Worm (Caenorhabditis elegans) whole organism, late embryonic: ENCODE data around the gene ZK632.12.

Experiments
- C08G9.2 ChIP-seq: sonication (generic microtip); optimal IDR thresholded peaks from 2 replicates; lab custom pipeline; 2016; ENCODE audit warnings: mild to moderate bottlenecking, missing genetic modification characterization, moderate library complexity, missing compliant biosample characterization
- C38D4.7 ChIP-seq: fragments of 200-800 bp; sonication (Bioruptor generic); optimal IDR thresholded peaks from 2 replicates; lab custom pipeline; 2018; ENCODE audit warnings: mild to moderate bottlenecking, missing genetic modification characterization, moderate library complexity, missing compliant biosample characterization
- K02D7.2 ChIP-seq: sonication (generic microtip); optimal IDR thresholded peaks from 2 replicates; lab custom pipeline; 2017; ENCODE audit warnings: mild to moderate bottlenecking, missing genetic modification characterization, missing compliant biosample characterization
- T23F11.4 ChIP-seq: fragments of 200-800 bp; sonication (Bioruptor generic); optimal IDR thresholded peaks from 2 replicates; lab custom pipeline; 2018; ENCODE audit warnings: mild to moderate bottlenecking, missing genetic modification characterization, missing compliant biosample characterization
- Y22D7AL.16 ChIP-seq: sonication (generic microtip); optimal IDR thresholded peaks from 2 replicates; lab custom pipeline; 2016; ENCODE audit warnings: missing genetic modification characterization, missing compliant biosample characterization
- ahr-1 ChIP-seq: sonication (generic microtip); optimal IDR thresholded peaks from 2 replicates; lab custom pipeline; 2016; ENCODE audit warnings: missing genetic modification characterization, missing compliant biosample characterization
- ama-1 ChIP-seq: fragments of 150-350 bp; optimal IDR thresholded peaks from 2 replicates; lab custom pipeline; 2014
- ceh-14 ChIP-seq: sonication (generic microtip); optimal IDR thresholded peaks from 2 replicates; lab custom pipeline; 2016; ENCODE audit warnings: missing genotype, missing genetic modification characterization, missing compliant biosample characterization
- ceh-18 ChIP-seq: sonication (generic microtip); optimal IDR thresholded peaks from 2 replicates; lab custom pipeline; 2016; ENCODE audit warnings: missing genetic modification characterization, missing compliant biosample characterization
- ceh-2 ChIP-seq: sonication (generic microtip); optimal IDR thresholded peaks from 2 replicates; lab custom pipeline; 2016; ENCODE audit warnings: missing genotype, missing genetic modification characterization, missing compliant biosample characterization
- ceh-22 ChIP-seq: sonication (generic microtip); optimal IDR thresholded peaks from 2 replicates; lab custom pipeline; 2017; ENCODE audit warnings: missing biosample characterization, missing genetic modification characterization
- ceh-24 ChIP-seq: sonication (generic microtip); optimal IDR thresholded peaks from 2 replicates; lab custom pipeline; 2016; ENCODE audit warnings: mild to moderate bottlenecking, missing genetic modification characterization, missing compliant biosample characterization
- ceh-30 ChIP-seq: fragments of 150-350 bp; optimal IDR thresholded peaks from 2 replicates; lab custom pipeline; 2014; ENCODE audit warnings: missing biosample characterization, missing genetic modification characterization
- ceh-31 ChIP-seq: sonication (generic microtip); optimal IDR thresholded peaks from 2 replicates; lab custom pipeline; 2016; ENCODE audit warnings: missing genetic modification characterization, missing compliant biosample characterization
- ceh-34 ChIP-seq: sonication (generic microtip); optimal IDR thresholded peaks from 2 replicates; lab custom pipeline; 2016; ENCODE audit warnings: mild to moderate bottlenecking, missing genetic modification characterization, missing compliant biosample characterization
- ceh-48 ChIP-seq: sonication (generic microtip); optimal IDR thresholded peaks from 2 replicates; lab custom pipeline; 2016; ENCODE audit warnings: missing genetic modification characterization, inconsistent platforms, missing compliant biosample characterization
- ceh-6 ChIP-seq: fragments of 200-800 bp; sonication (Bioruptor generic); optimal IDR thresholded peaks from 2 replicates; lab custom pipeline; 2018; ENCODE audit warnings: mild to moderate bottlenecking, missing genetic modification characterization, missing compliant biosample characterization
- ceh-9 ChIP-seq: sonication (generic microtip); optimal IDR thresholded peaks from 2 replicates; lab custom pipeline; 2016; ENCODE audit warnings: mild to moderate bottlenecking, missing genetic modification characterization, inconsistent platforms, missing compliant biosample characterization
- dmd-4 ChIP-seq: sonication (generic microtip); optimal IDR thresholded peaks from 2 replicates; lab custom pipeline; 2016; ENCODE audit warnings: borderline replicate concordance, missing genetic modification characterization, missing compliant biosample characterization
- dve-1 ChIP-seq: sonication (generic microtip); optimal IDR thresholded peaks from 2 replicates; lab custom pipeline; 2017; ENCODE audit warnings: antibody characterized with exemption, mild to moderate bottlenecking, missing genetic modification characterization, missing compliant biosample characterization
- elt-2 ChIP-seq: sonication (generic microtip); optimal IDR thresholded peaks from 2 replicates; lab custom pipeline; 2016; ENCODE audit warnings: missing genetic modification reagents, missing genetic modification characterization, missing compliant biosample characterization
- eyg-1 ChIP-seq: sonication (generic microtip); optimal IDR thresholded peaks from 2 replicates; lab custom pipeline; 2016; ENCODE audit warnings: missing genotype, missing genetic modification characterization, missing compliant biosample characterization
- fax-1 ChIP-seq: sonication (generic microtip); optimal IDR thresholded peaks from 2 replicates; lab custom pipeline; 2016; ENCODE audit warnings: missing genotype, missing genetic modification characterization, missing compliant biosample characterization
- fkh-10 ChIP-seq: fragments of 150-350 bp; optimal IDR thresholded peaks from 2 replicates; lab custom pipeline; 2014; ENCODE audit warnings: missing biosample characterization, missing genetic modification reagents, missing genetic modification characterization
- gmeb-2 ChIP-seq: sonication (generic microtip); optimal IDR thresholded peaks from 2 replicates; lab custom pipeline; 2016; ENCODE audit warnings: missing genetic modification characterization, inconsistent platforms, missing compliant biosample characterization
- hlh-13 ChIP-seq: fragments of 200-800 bp; sonication (Bioruptor generic); optimal IDR thresholded peaks from 2 replicates; lab custom pipeline; 2018; ENCODE audit warnings: mild to moderate bottlenecking, missing genetic modification characterization, missing compliant biosample characterization
- hlh-15 ChIP-seq: sonication (generic microtip); optimal IDR thresholded peaks from 2 replicates; lab custom pipeline; 2016; ENCODE audit warnings: missing genetic modification characterization, missing compliant biosample characterization
- hlh-6 ChIP-seq: sonication (generic microtip); optimal IDR thresholded peaks from 2 replicates; lab custom pipeline; 2016; ENCODE audit warnings: missing genotype, missing genetic modification characterization, missing compliant biosample characterization
- hlh-8 ChIP-seq: sonication (generic microtip); optimal IDR thresholded peaks from 2 replicates; lab custom pipeline; 2016; ENCODE audit warnings: missing genotype, missing genetic modification characterization, missing compliant biosample characterization
- lim-6 ChIP-seq: sonication (generic microtip); optimal IDR thresholded peaks from 2 replicates; lab custom pipeline; 2016; ENCODE audit warnings: missing genetic modification characterization, missing compliant biosample characterization
- madf-2 ChIP-seq: sonication (generic microtip); optimal IDR thresholded peaks from 2 replicates; lab custom pipeline; 2017; ENCODE audit warnings: missing genetic modification characterization, missing compliant biosample characterization
- mec-3 ChIP-seq: sonication (generic microtip); optimal IDR thresholded peaks from 2 replicates; lab custom pipeline; 2016; ENCODE audit warnings: borderline replicate concordance, missing genetic modification characterization, missing compliant biosample characterization
- nhr-232 ChIP-seq: sonication (generic microtip); optimal IDR thresholded peaks from 2 replicates; lab custom pipeline; 2016; ENCODE audit warnings: missing genetic modification characterization, missing compliant biosample characterization
- npax-4 ChIP-seq: sonication (generic microtip); optimal IDR thresholded peaks from 2 replicates; lab custom pipeline; 2016; ENCODE audit warnings: missing genetic modification characterization, missing compliant biosample characterization
- odd-2 ChIP-seq: sonication (generic microtip); optimal IDR thresholded peaks from 2 replicates; lab custom pipeline; 2017; ENCODE audit warnings: antibody characterized with exemption, mild to moderate bottlenecking, missing genetic modification characterization, missing compliant biosample characterization
- pag-3 ChIP-seq: sonication (generic microtip); optimal IDR thresholded peaks from 2 replicates; lab custom pipeline; 2016; ENCODE audit warnings: missing compliant biosample characterization, missing genetic modification characterization, borderline replicate concordance
- pat-9 ChIP-seq: fragments of 200-800 bp; sonication (Bioruptor generic); optimal IDR thresholded peaks from 2 replicates; lab custom pipeline; 2018; ENCODE audit warnings: mild to moderate bottlenecking, missing genetic modification characterization, moderate library complexity, missing compliant biosample characterization
- pha-2 ChIP-seq: sonication (generic microtip); optimal IDR thresholded peaks from 2 replicates; lab custom pipeline; 2017; ENCODE audit warnings: mild to moderate bottlenecking, missing genetic modification characterization, missing compliant biosample characterization
- pha-4 ChIP-seq: fragments of 150-350 bp; optimal IDR thresholded peaks from 2 replicates; lab custom pipeline; 2018; ENCODE audit warnings: missing biosample characterization, missing genetic modification reagents, missing genetic modification characterization
- pros-1 ChIP-seq: fragments of 150-350 bp; optimal IDR thresholded peaks from 2 replicates; lab custom pipeline; 2014; ENCODE audit warnings: missing biosample characterization, missing genetic modification reagents, missing genetic modification characterization
- rnt-1 ChIP-seq: sonication (generic microtip); optimal IDR thresholded peaks from 2 replicates; lab custom pipeline; 2016; ENCODE audit warnings: missing genetic modification characterization, missing compliant biosample characterization
- sdc-2 ChIP-seq: sonication (generic microtip); optimal IDR thresholded peaks from 2 replicates; lab custom pipeline; 2016; ENCODE audit warnings: missing genotype, missing genetic modification characterization, missing compliant biosample characterization
- sox-4 ChIP-seq: sonication (generic microtip); optimal IDR thresholded peaks from 2 replicates; lab custom pipeline; 2017; ENCODE audit warnings: mild to moderate bottlenecking, missing genetic modification characterization, inconsistent platforms, missing compliant biosample characterization
- syd-9 ChIP-seq: sonication (generic microtip); optimal IDR thresholded peaks from 2 replicates; lab custom pipeline; 2016; ENCODE audit warnings: mild to moderate bottlenecking, missing genetic modification characterization, moderate library complexity, missing compliant biosample characterization
- tbx-2 ChIP-seq: sonication (generic microtip); optimal IDR thresholded peaks from 2 replicates; lab custom pipeline; 2016; ENCODE audit warnings: missing genetic modification characterization, missing compliant biosample characterization
- tbx-7 ChIP-seq: sonication (generic microtip); optimal IDR thresholded peaks from 2 replicates; lab custom pipeline; 2016; ENCODE audit warnings: missing genotype, missing genetic modification characterization, missing compliant biosample characterization
- ttx-3 ChIP-seq: sonication (generic microtip); optimal IDR thresholded peaks from 2 replicates; lab custom pipeline; 2016; ENCODE audit warnings: missing genetic modification reagents, missing genetic modification characterization, missing compliant biosample characterization
- unc-3 ChIP-seq, 2 experiments: fragments of 200-800 bp in 1 of 2; sonication (Bioruptor generic) in 1 of 2; sonication (generic microtip) in 1 of 2; conservative IDR thresholded peaks in 1 of 2; optimal IDR thresholded peaks in 1 of 2; 2 replicates each; pipeline versions ENCODE4 v1.3.6 to Lab custom; 2016 to 2022; ENCODE audit warnings: missing compliant biosample characterization in 2 of 2, missing genetic modification characterization in 2 of 2, missing genetic modification reagents in 1 of 2
- unc-42 ChIP-seq: sonication (generic microtip); optimal IDR thresholded peaks from 2 replicates; lab custom pipeline; 2016; ENCODE audit warnings: missing genotype, missing genetic modification characterization, missing compliant biosample characterization
- unc-55 ChIP-seq: sonication (generic microtip); optimal IDR thresholded peaks from 2 replicates; lab custom pipeline; 2017; ENCODE audit warnings: missing biosample characterization, missing genetic modification reagents, missing genetic modification characterization
- unc-86 ChIP-seq: sonication (generic microtip); optimal IDR thresholded peaks from 2 replicates; lab custom pipeline; 2016; ENCODE audit warnings: missing genetic modification characterization, missing compliant biosample characterization

ZK632.12 gene

DNA sequence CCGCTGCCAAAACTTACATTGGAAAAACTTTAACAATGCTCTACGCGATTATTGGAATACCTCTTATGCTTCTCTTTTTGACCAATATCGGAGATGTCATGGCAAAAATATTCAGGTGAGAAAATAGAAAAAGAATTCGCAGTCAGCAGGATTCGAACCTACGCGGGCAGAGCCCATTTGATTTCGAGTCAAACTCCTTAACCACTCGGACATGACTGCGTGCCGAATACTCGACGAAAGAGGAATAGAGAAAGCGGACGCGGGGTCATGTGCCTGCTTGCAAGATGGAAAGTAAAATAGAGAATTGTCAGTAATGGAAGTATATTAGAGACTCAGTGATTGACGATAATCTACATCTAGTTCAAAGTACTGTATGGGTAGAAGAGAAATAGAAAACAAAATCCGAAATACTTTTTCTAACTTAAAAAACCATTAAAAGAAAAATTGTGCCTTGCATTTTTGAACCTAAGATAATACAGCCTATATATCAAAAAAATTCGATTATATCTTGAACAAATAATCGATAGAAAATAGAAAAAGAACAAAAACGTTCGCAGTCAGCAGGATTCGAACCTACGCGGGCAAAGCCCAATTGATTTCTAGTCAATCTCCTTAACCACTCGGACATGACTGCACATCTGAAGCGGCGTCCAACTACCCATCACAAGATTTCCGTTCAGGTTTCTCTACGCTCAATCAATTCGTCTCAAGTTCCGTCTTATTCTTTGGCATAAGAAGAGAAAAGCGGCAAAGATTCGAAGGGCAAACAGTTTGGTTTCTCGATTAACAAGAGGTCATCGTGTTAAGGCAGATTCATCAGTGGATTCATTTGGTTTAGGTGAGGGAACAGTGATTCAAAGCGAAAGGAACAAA lies 31.1 kb downstream of the ZK632.12 start:
- TF ChIP-seq unc-3 (GFP tag; conservative IDR thresholded peaks at IDR 0.05; lab: Robert Waterston, UW) (peak; percentile 81), unc-3 (tag; optimal IDR thresholded peaks at IDR 0.05; lab: Kevin White, UChicago) (peak; percentile 82), tbx-2 (tag; lab: Kevin White, UChicago) (peak; percentile 74), sox-4 (tag; lab: Kevin White, UChicago) (peak; percentile 86), ceh-48 (tag; lab: Kevin White, UChicago) (peak; percentile 74), hlh-13 (GFP tag; lab: Kevin White, UChicago) (peak; percentile 68), Y22D7AL.16 (tag; lab: Kevin White, UChicago) (peak; percentile 74), ceh-24 (tag; lab: Kevin White, UChicago) (peak; percentile 58), ceh-2 (tag; lab: Kevin White, UChicago) (peak; percentile 65), npax-4 (tag; lab: Kevin White, UChicago) (peak; percentile 42), fax-1 (tag; lab: Kevin White, UChicago) (peak; percentile 72), T23F11.4 (GFP tag; lab: Kevin White, UChicago) (peak; percentile 80), ceh-22 (tag; lab: Kevin White, UChicago) (no peak), pha-4 (tag; lab: Kevin White, UChicago) (no peak), syd-9 (tag; lab: Kevin White, UChicago) (peak; percentile 86), dmd-4 (tag; lab: Kevin White, UChicago) (peak; percentile 80), ceh-14 (peak; percentile 86), sdc-2 (tag; lab: Kevin White, UChicago) (peak; percentile 68), madf-2 (peak; percentile 84), ahr-1 (tag; lab: Kevin White, UChicago) (peak; percentile 52), pat-9 (tag; lab: Kevin White, UChicago) (peak; percentile 82), elt-2 (tag; lab: Kevin White, UChicago) (peak; percentile 85), mec-3 (tag; lab: Kevin White, UChicago) (no peak), unc-86 (peak; percentile 84), pha-2 (peak; percentile 86), ceh-31 (tag; lab: Kevin White, UChicago) (peak; percentile 73), hlh-8 (tag; lab: Kevin White, UChicago) (peak; percentile 30), K02D7.2 (peak; percentile 66), C08G9.2 (peak; percentile 63), odd-2 (tag; lab: Kevin White, UChicago) (peak; percentile 63), ceh-6 (GFP tag; lab: Kevin White, UChicago) (peak; percentile 82), ceh-30 (tag; lab: Kevin White, UChicago) (no peak), C38D4.7 (GFP tag; lab: Kevin White, UChicago) (peak; percentile 86), ttx-3 (tag; lab: Kevin White, UChicago) (peak; percentile 84), pros-1 (no peak), dve-1 (tag; lab: Kevin White, UChicago) (peak; percentile 32), ceh-34 (tag; lab: Kevin White, UChicago) (peak; percentile 74), unc-55 (GFP tag; lab: Kevin White, UChicago) (no peak), rnt-1 (tag; lab: Kevin White, UChicago) (peak; percentile 47), fkh-10 (GFP tag; lab: Kevin White, UChicago) (no peak), unc-42 (tag; lab: Kevin White, UChicago) (peak; percentile 57), eyg-1 (tag; lab: Kevin White, UChicago) (peak; percentile 72), tbx-7 (tag; lab: Kevin White, UChicago) (no peak), hlh-6 (peak; percentile 80), ceh-9 (tag; lab: Kevin White, UChicago) (peak; percentile 70), hlh-15 (tag; lab: Kevin White, UChicago) (peak; percentile 68), gmeb-2 (peak; percentile 81), pag-3 (tag; lab: Kevin White, UChicago) (no peak), ama-1 (lab: Kevin White, UChicago) (no peak), lim-6 (tag; lab: Kevin White, UChicago) (peak; percentile 75), ceh-18 (tag; lab: Kevin White, UChicago) (peak; percentile 44), nhr-232 (tag; lab: Kevin White, UChicago) (peak; percentile 85)
